Fruit fly (Drosophila melanogaster) whole organism, adult: Measurements from ENCODE around the gene ND-42.

Experiments
- CG1620 ChIP-seq: fragments of 200-800 bp; sonication (Bioruptor generic); optimal IDR thresholded peaks from 2 replicates; lab custom pipeline; 2016; ENCODE audit warnings: missing biosample characterization, missing genetic modification characterization
- CG7101 ChIP-seq: fragments of 200-800 bp; sonication (Bioruptor generic); optimal IDR thresholded peaks from 2 replicates; lab custom pipeline; 2018; ENCODE audit warnings: missing biosample characterization, mild to moderate bottlenecking, missing genetic modification characterization, moderate library complexity
- Clk ChIP-seq: fragments of 200-800 bp; sonication (Bioruptor generic); optimal IDR thresholded peaks from 2 replicates; lab custom pipeline; 2017; ENCODE audit warnings: missing biosample characterization, missing genetic modification characterization
- Hr96 ChIP-seq: fragments of 200-800 bp; sonication (Bioruptor generic); optimal IDR thresholded peaks from 2 replicates; lab custom pipeline; 2016; ENCODE audit warnings: missing biosample characterization, missing genetic modification characterization
- Mnt ChIP-seq: fragments of 200-800 bp; sonication (Bioruptor generic); optimal IDR thresholded peaks from 2 replicates; lab custom pipeline; 2016; ENCODE audit warnings: missing biosample characterization, mild to moderate bottlenecking, missing genetic modification characterization
- cnc ChIP-seq, 2 experiments: fragments of >200 bp; optimal IDR thresholded peaks; 2 replicates each; lab custom pipeline; 2017
- toe ChIP-seq: fragments of 200-800 bp; sonication (Bioruptor generic); optimal IDR thresholded peaks from 2 replicates; lab custom pipeline; 2016; ENCODE audit warnings: missing biosample characterization, missing genetic modification characterization

- TF ChIP-seq toe (GFP tag; lab: Kevin White, UChicago) (no peak), CG7101 (tag; lab: Kevin White, UChicago) (no peak), Hr96 (GFP tag; lab: Kevin White, UChicago) (no peak), Mnt (GFP tag; lab: Kevin White, UChicago) (no peak), Clk (GFP tag; lab: Kevin White, UChicago) (no peak), CG1620 (no peak), cnc (optimal IDR thresholded peaks at IDR 0.05; lab: Kevin White, UChicago) (no peak)
These were observed 15.5 kb downstream of the ND-42 start for dm6 chr3R:22042982-22043381.
